Worm (Caenorhabditis elegans) whole organism, late embryonic: ENCODE results near the gene got-2.2.

Experiments
- C08G9.2 ChIP-seq: sonication (generic microtip); optimal IDR thresholded peaks from 2 replicates; lab custom pipeline; 2016; ENCODE audit warnings: mild to moderate bottlenecking, missing genetic modification characterization, moderate library complexity, missing compliant biosample characterization
- C38D4.7 ChIP-seq: fragments of 200-800 bp; sonication (Bioruptor generic); optimal IDR thresholded peaks from 2 replicates; lab custom pipeline; 2018; ENCODE audit warnings: mild to moderate bottlenecking, missing genetic modification characterization, moderate library complexity, missing compliant biosample characterization
- F13H6.1 ChIP-seq: sonication (generic microtip); optimal IDR thresholded peaks from 2 replicates; lab custom pipeline; 2016; ENCODE audit warnings: missing genetic modification characterization, missing compliant biosample characterization
- K09A11.1 ChIP-seq: sonication (generic microtip); optimal IDR thresholded peaks from 2 replicates; lab custom pipeline; 2017; ENCODE audit warnings: antibody characterized with exemption, mild to moderate bottlenecking, missing genetic modification characterization, missing compliant biosample characterization; ENCODE audit not compliant: insufficient read depth
- ahr-1 ChIP-seq: sonication (generic microtip); optimal IDR thresholded peaks from 2 replicates; lab custom pipeline; 2016; ENCODE audit warnings: missing genetic modification characterization, missing compliant biosample characterization
- ceh-18 ChIP-seq: sonication (generic microtip); optimal IDR thresholded peaks from 2 replicates; lab custom pipeline; 2016; ENCODE audit warnings: missing genetic modification characterization, missing compliant biosample characterization
- ceh-19 ChIP-seq: fragments of 200-800 bp; sonication (Bioruptor generic); optimal IDR thresholded peaks from 2 replicates; lab custom pipeline; 2018; ENCODE audit warnings: mild to moderate bottlenecking, missing genetic modification characterization, missing compliant biosample characterization
- ceh-22 ChIP-seq: sonication (generic microtip); optimal IDR thresholded peaks from 2 replicates; lab custom pipeline; 2017; ENCODE audit warnings: missing biosample characterization, missing genetic modification characterization
- ceh-24 ChIP-seq: sonication (generic microtip); optimal IDR thresholded peaks from 2 replicates; lab custom pipeline; 2016; ENCODE audit warnings: mild to moderate bottlenecking, missing genetic modification characterization, missing compliant biosample characterization
- ceh-31 ChIP-seq: sonication (generic microtip); optimal IDR thresholded peaks from 2 replicates; lab custom pipeline; 2016; ENCODE audit warnings: missing genetic modification characterization, missing compliant biosample characterization
- ceh-34 ChIP-seq: sonication (generic microtip); optimal IDR thresholded peaks from 2 replicates; lab custom pipeline; 2016; ENCODE audit warnings: mild to moderate bottlenecking, missing genetic modification characterization, missing compliant biosample characterization
- ceh-45 ChIP-seq: fragments of 200-800 bp; sonication (Bioruptor generic); IDR thresholded peaks from 2 replicates; pipeline ENCODE4 v1.3.6; 2022; ENCODE audit warnings: missing genetic modification reagents, missing genetic modification characterization, missing compliant biosample characterization
- ceh-48 ChIP-seq: sonication (generic microtip); optimal IDR thresholded peaks from 2 replicates; lab custom pipeline; 2016; ENCODE audit warnings: missing genetic modification characterization, inconsistent platforms, missing compliant biosample characterization
- ceh-6 ChIP-seq: fragments of 200-800 bp; sonication (Bioruptor generic); optimal IDR thresholded peaks from 2 replicates; lab custom pipeline; 2018; ENCODE audit warnings: mild to moderate bottlenecking, missing genetic modification characterization, missing compliant biosample characterization
- ceh-9 ChIP-seq: sonication (generic microtip); optimal IDR thresholded peaks from 2 replicates; lab custom pipeline; 2016; ENCODE audit warnings: mild to moderate bottlenecking, missing genetic modification characterization, inconsistent platforms, missing compliant biosample characterization
- dve-1 ChIP-seq: sonication (generic microtip); optimal IDR thresholded peaks from 2 replicates; lab custom pipeline; 2017; ENCODE audit warnings: antibody characterized with exemption, mild to moderate bottlenecking, missing genetic modification characterization, missing compliant biosample characterization
- elt-2 ChIP-seq: sonication (generic microtip); optimal IDR thresholded peaks from 2 replicates; lab custom pipeline; 2016; ENCODE audit warnings: missing genetic modification reagents, missing genetic modification characterization, missing compliant biosample characterization
- eyg-1 ChIP-seq: sonication (generic microtip); optimal IDR thresholded peaks from 2 replicates; lab custom pipeline; 2016; ENCODE audit warnings: missing genotype, missing genetic modification characterization, missing compliant biosample characterization
- fax-1 ChIP-seq: sonication (generic microtip); optimal IDR thresholded peaks from 2 replicates; lab custom pipeline; 2016; ENCODE audit warnings: missing genotype, missing genetic modification characterization, missing compliant biosample characterization
- fkh-10 ChIP-seq: fragments of 150-350 bp; optimal IDR thresholded peaks from 2 replicates; lab custom pipeline; 2014; ENCODE audit warnings: missing biosample characterization, missing genetic modification reagents, missing genetic modification characterization
- fkh-6 ChIP-seq: sonication (generic microtip); optimal IDR thresholded peaks from 2 replicates; lab custom pipeline; 2016; ENCODE audit warnings: missing genetic modification characterization, missing compliant biosample characterization
- gmeb-2 ChIP-seq: sonication (generic microtip); optimal IDR thresholded peaks from 2 replicates; lab custom pipeline; 2016; ENCODE audit warnings: missing genetic modification characterization, inconsistent platforms, missing compliant biosample characterization
- hlh-13 ChIP-seq: fragments of 200-800 bp; sonication (Bioruptor generic); optimal IDR thresholded peaks from 2 replicates; lab custom pipeline; 2018; ENCODE audit warnings: mild to moderate bottlenecking, missing genetic modification characterization, missing compliant biosample characterization
- hlh-15 ChIP-seq: sonication (generic microtip); optimal IDR thresholded peaks from 2 replicates; lab custom pipeline; 2016; ENCODE audit warnings: missing genetic modification characterization, missing compliant biosample characterization
- hlh-30 ChIP-seq: sonication (generic microtip); optimal IDR thresholded peaks from 2 replicates; lab custom pipeline; 2017; ENCODE audit warnings: antibody characterized with exemption, missing genetic modification characterization, missing compliant biosample characterization; ENCODE audit not compliant: insufficient read depth
- hlh-6 ChIP-seq: sonication (generic microtip); optimal IDR thresholded peaks from 2 replicates; lab custom pipeline; 2016; ENCODE audit warnings: missing genotype, missing genetic modification characterization, missing compliant biosample characterization
- hlh-8 ChIP-seq: sonication (generic microtip); optimal IDR thresholded peaks from 2 replicates; lab custom pipeline; 2016; ENCODE audit warnings: missing genotype, missing genetic modification characterization, missing compliant biosample characterization
- madf-2 ChIP-seq: sonication (generic microtip); optimal IDR thresholded peaks from 2 replicates; lab custom pipeline; 2017; ENCODE audit warnings: missing genetic modification characterization, missing compliant biosample characterization
- mec-3 ChIP-seq: sonication (generic microtip); optimal IDR thresholded peaks from 2 replicates; lab custom pipeline; 2016; ENCODE audit warnings: borderline replicate concordance, missing genetic modification characterization, missing compliant biosample characterization
- nfya-1 ChIP-seq: sonication (generic microtip); optimal IDR thresholded peaks from 2 replicates; lab custom pipeline; 2017; ENCODE audit warnings: missing genetic modification characterization, mild to moderate bottlenecking, missing compliant biosample characterization, antibody characterized with exemption, moderate library complexity
- npax-4 ChIP-seq: sonication (generic microtip); optimal IDR thresholded peaks from 2 replicates; lab custom pipeline; 2016; ENCODE audit warnings: missing genetic modification characterization, missing compliant biosample characterization
- odd-2 ChIP-seq: sonication (generic microtip); optimal IDR thresholded peaks from 2 replicates; lab custom pipeline; 2017; ENCODE audit warnings: antibody characterized with exemption, mild to moderate bottlenecking, missing genetic modification characterization, missing compliant biosample characterization
- pax-1 ChIP-seq: fragments of 150-350 bp; optimal IDR thresholded peaks from 2 replicates; lab custom pipeline; 2014; ENCODE audit warnings: missing biosample characterization, missing genetic modification characterization
- pqm-1 ChIP-seq: sonication (generic microtip); optimal IDR thresholded peaks from 2 replicates; lab custom pipeline; 2016; ENCODE audit warnings: missing genetic modification characterization, missing compliant biosample characterization
- pros-1 ChIP-seq: fragments of 150-350 bp; optimal IDR thresholded peaks from 2 replicates; lab custom pipeline; 2014; ENCODE audit warnings: missing biosample characterization, missing genetic modification reagents, missing genetic modification characterization
- ref-2 ChIP-seq: sonication (generic microtip); optimal IDR thresholded peaks from 2 replicates; lab custom pipeline; 2016; ENCODE audit warnings: missing genetic modification characterization, missing compliant biosample characterization
- rnt-1 ChIP-seq: sonication (generic microtip); optimal IDR thresholded peaks from 2 replicates; lab custom pipeline; 2016; ENCODE audit warnings: missing genetic modification characterization, missing compliant biosample characterization
- sdc-2 ChIP-seq: sonication (generic microtip); optimal IDR thresholded peaks from 2 replicates; lab custom pipeline; 2016; ENCODE audit warnings: missing genotype, missing genetic modification characterization, missing compliant biosample characterization
- sox-4 ChIP-seq: sonication (generic microtip); optimal IDR thresholded peaks from 2 replicates; lab custom pipeline; 2017; ENCODE audit warnings: mild to moderate bottlenecking, missing genetic modification characterization, inconsistent platforms, missing compliant biosample characterization
- syd-9 ChIP-seq: sonication (generic microtip); optimal IDR thresholded peaks from 2 replicates; lab custom pipeline; 2016; ENCODE audit warnings: mild to moderate bottlenecking, missing genetic modification characterization, moderate library complexity, missing compliant biosample characterization
- tbx-2 ChIP-seq: sonication (generic microtip); optimal IDR thresholded peaks from 2 replicates; lab custom pipeline; 2016; ENCODE audit warnings: missing genetic modification characterization, missing compliant biosample characterization
- ttx-3 ChIP-seq: sonication (generic microtip); optimal IDR thresholded peaks from 2 replicates; lab custom pipeline; 2016; ENCODE audit warnings: missing genetic modification reagents, missing genetic modification characterization, missing compliant biosample characterization
- unc-42 ChIP-seq: sonication (generic microtip); optimal IDR thresholded peaks from 2 replicates; lab custom pipeline; 2016; ENCODE audit warnings: missing genotype, missing genetic modification characterization, missing compliant biosample characterization
- unc-86 ChIP-seq: sonication (generic microtip); optimal IDR thresholded peaks from 2 replicates; lab custom pipeline; 2016; ENCODE audit warnings: missing genetic modification characterization, missing compliant biosample characterization
- ztf-16 ChIP-seq: sonication (generic microtip); optimal IDR thresholded peaks from 2 replicates; lab custom pipeline; 2017; ENCODE audit warnings: missing genetic modification characterization, missing compliant biosample characterization

Gene got-2.2

DNA sequence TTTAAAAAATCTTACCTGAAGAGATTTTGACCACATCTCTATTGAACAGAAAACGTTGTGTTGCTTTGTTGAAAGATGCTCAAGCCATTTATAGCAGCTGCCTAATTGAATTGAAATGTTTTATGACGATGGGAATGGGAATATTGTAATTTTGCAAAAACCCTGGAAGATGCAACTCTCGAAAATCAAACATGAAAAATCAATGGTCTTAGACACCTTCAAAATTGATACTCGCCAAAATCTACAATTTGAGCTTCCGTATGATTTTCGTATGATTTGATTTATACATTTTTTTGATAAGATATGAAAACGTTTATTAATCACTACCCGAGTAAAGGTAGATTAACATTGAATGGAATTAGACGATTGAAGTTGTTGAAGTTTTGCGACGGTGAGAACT, 32.3 kb upstream of the got-2.2 start, which contains the start of gene C14F11.7:
C14F11.7 (minus strand) TSS at position 101 of the 400 bp plus-strand sequence.
- TF ChIP-seq fkh-10 (GFP tag; lab: Kevin White, UChicago) (no peak), npax-4 (tag; lab: Kevin White, UChicago) (no peak), syd-9 (tag; lab: Kevin White, UChicago) (no peak), hlh-13 (no peak), ceh-19 (GFP tag; lab: Kevin White, UChicago) (no peak), hlh-30 (no peak), nfya-1 (tag; lab: Kevin White, UChicago) (no peak), pax-1 (no peak), ztf-16 (tag; lab: Kevin White, UChicago) (no peak), ceh-45 (GFP tag; lab: Robert Waterston, UW) (no peak), rnt-1 (tag; lab: Kevin White, UChicago) (no peak), tbx-2 (tag; lab: Kevin White, UChicago) (no peak), ref-2 (tag; lab: Kevin White, UChicago) (no peak), sdc-2 (tag; lab: Kevin White, UChicago) (no peak), sox-4 (tag; lab: Kevin White, UChicago) (no peak), unc-86 (tag; lab: Kevin White, UChicago) (no peak), C38D4.7 (no peak)

ce11 chrX:6211322-6211820, 29.4 kb upstream of the got-2.2 start:
- TF ChIP-seq fkh-6 (tag; lab: Kevin White, UChicago) (no peak), ceh-31 (tag; lab: Kevin White, UChicago) (peak; percentile 33), unc-42 (tag; lab: Kevin White, UChicago) (peak; percentile 77), npax-4 (tag; lab: Kevin White, UChicago) (no peak)

DNA sequence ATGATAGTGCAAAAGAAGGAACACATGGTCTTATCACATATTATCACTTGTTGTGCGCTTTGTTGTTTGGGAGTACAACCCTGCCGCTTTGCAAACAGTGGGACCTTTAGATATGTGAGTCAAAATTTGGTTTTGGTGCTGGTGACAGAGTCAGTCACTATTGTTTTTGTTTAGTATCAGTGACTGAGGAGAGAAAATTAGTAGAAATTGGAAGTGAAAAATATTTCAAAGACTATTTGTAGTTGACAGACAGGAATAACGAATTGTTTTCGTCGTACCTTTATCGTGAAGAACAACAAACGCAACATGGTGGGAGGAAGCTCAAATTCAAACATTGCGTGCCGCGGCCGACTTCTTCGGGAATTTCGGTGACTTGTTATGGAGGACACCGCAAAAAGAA, 24.2 kb upstream of the got-2.2 start, which contains the start of gene lrch-1:
lrch-1 (minus strand) TSS at position 101 of the 400 bp plus-strand sequence.
- TF ChIP-seq elt-2 (peak; percentile 29), F13H6.1 (no peak), pqm-1 (tag; lab: Kevin White, UChicago) (no peak)

DNA sequence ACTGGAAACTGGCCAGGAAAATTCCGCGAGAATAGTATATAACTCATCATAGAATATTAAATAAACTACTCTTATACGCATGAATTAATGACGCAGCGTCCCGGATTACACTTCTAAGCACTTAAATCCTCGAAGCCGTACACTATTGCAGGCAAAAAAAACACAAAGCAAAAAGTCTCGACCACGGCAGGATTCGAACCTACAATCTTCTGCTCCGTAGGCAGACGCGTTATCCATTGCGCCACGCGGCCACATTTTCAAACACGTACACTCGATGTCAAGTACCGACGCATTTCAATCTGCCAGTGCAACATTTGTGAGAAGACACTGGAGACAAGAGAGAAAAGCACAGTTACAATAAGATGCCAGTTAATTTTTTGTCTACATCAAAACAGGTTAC, 20.9 kb upstream of the got-2.2 start:
- no peak for TF ChIP-seq rnt-1 (tag; lab: Kevin White, UChicago)
- no peak for TF ChIP-seq hlh-30
- TF ChIP-seq mec-3 (tag; lab: Kevin White, UChicago), result no peak
- TF ChIP-seq ceh-24 (tag; lab: Kevin White, UChicago), result peak; percentile 4
- peak; percentile 40 for TF ChIP-seq gmeb-2 (tag; lab: Kevin White, UChicago)
- no peak for TF ChIP-seq ceh-19 (GFP tag; lab: Kevin White, UChicago)
- peak; percentile 63 for TF ChIP-seq dve-1 (tag; lab: Kevin White, UChicago)
- no peak for TF ChIP-seq odd-2 (tag; lab: Kevin White, UChicago)
- peak; percentile 32 for TF ChIP-seq ceh-34
- TF ChIP-seq nfya-1 (tag; lab: Kevin White, UChicago), result no peak
- TF ChIP-seq hlh-8, result no peak
- TF ChIP-seq sox-4 (tag; lab: Kevin White, UChicago), result no peak
- TF ChIP-seq hlh-13, result peak; percentile 35
- TF ChIP-seq ceh-18 (tag; lab: Kevin White, UChicago), result peak; percentile 61
- no peak for TF ChIP-seq pros-1
- TF ChIP-seq ceh-9, result no peak
- peak; percentile 48 for TF ChIP-seq fax-1
- peak; percentile 52 for TF ChIP-seq C08G9.2 (tag; lab: Kevin White, UChicago)
- TF ChIP-seq hlh-15 (tag; lab: Kevin White, UChicago), result peak; percentile 35
- TF ChIP-seq unc-86 (tag; lab: Kevin White, UChicago), result no peak
- no peak for TF ChIP-seq pax-1
- TF ChIP-seq ceh-48 (tag; lab: Kevin White, UChicago), result no peak
- TF ChIP-seq K09A11.1 (tag; lab: Kevin White, UChicago), result no peak
- peak; percentile 47 for TF ChIP-seq madf-2
- TF ChIP-seq ceh-6, result peak; percentile 69
- peak; percentile 13 for TF ChIP-seq F13H6.1
- TF ChIP-seq eyg-1, result no peak
- no peak for TF ChIP-seq hlh-6 (tag; lab: Kevin White, UChicago)
- TF ChIP-seq ahr-1 (tag; lab: Kevin White, UChicago), result no peak
- peak; percentile 50 for TF ChIP-seq C38D4.7
- TF ChIP-seq fkh-10 (GFP tag; lab: Kevin White, UChicago), result no peak
- TF ChIP-seq ttx-3 (tag; lab: Kevin White, UChicago), result peak; percentile 22
- TF ChIP-seq ceh-22 (tag; lab: Kevin White, UChicago), result no peak
- TF ChIP-seq ref-2 (tag; lab: Kevin White, UChicago), result peak; percentile 42
